Fruit fly (Drosophila melanogaster): Measurements from ENCODE around the gene Gcn2.
A peak's percentile ranks its signal among the peaks of the same experiment; 100 is the strongest.

Gcn2 gene

DNA sequence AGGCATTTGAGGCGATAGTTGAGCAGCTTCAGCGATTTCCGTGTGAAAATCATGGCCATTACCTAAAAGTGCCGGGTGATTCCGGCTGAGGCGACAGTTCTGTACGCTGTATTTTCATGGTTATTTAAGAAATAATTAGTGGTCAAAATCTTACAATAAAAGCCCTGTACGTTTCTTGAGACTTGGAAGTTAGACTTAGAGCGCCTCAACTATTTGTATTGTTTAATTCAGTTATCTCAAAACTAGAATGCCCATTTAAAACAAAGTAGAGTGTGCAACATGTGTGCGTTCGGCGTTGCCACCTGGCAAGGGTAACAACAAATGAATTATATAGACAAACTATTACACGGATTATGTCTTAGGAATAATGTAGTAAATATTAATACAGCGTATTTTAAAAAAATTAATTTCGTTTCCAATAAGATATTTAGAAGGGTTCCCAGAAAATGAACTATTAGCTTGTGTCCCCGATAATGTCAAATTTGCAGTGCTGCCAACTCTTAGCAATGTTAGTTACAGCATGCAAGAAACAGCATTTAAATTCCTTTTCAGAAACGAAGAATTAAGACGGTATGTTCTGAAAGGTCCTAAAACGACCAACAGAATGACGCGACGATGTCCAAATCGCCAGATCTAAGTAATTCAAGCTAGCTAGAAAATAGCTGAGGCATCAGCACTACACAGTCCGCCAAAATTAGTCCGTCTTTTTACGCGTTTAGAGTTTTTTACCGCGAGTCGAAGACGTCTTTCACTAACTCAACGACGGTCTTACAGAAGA lies 9.2 kb downstream of the Gcn2 start, which contains the start of gene Gprk2 (continued):
- TF ChIP-seq Pdp1 (GFP tag; optimal IDR thresholded peaks at IDR 0.05), result peak; percentile 100
- peak; percentile 89 for TF ChIP-seq bigmax (GFP tag; optimal IDR thresholded peaks at IDR 0.05)
- peak in 1 of 2 experiments; percentile 100 for TF ChIP-seq Eip74EF (GFP tag; optimal IDR thresholded peaks at IDR 0.05)
- peak; percentile 97 for TF ChIP-seq sug (tag; optimal IDR thresholded peaks at IDR 0.05)
- TF ChIP-seq Meics (GFP tag; optimal IDR thresholded peaks at IDR 0.05), result peak; percentile 100
- TF ChIP-seq Bgb (GFP tag; IDR thresholded peaks at IDR 0.05; ENCODE audit: partially characterized antibody), result no peak
- peak; percentile 100 for TF ChIP-seq caup (GFP tag; optimal IDR thresholded peaks at IDR 0.05; ENCODE audit: severe bottlenecking)
- peak; percentile 97 for TF ChIP-seq Hey (tag; optimal IDR thresholded peaks at IDR 0.05)
- no peak for TF ChIP-seq sna (GFP tag; IDR thresholded peaks at IDR 0.05; ENCODE audit: partially characterized antibody)
- TF ChIP-seq Rx (GFP tag; IDR thresholded peaks at IDR 0.05), result peak; percentile 100
- peak; percentile 100 for TF ChIP-seq Dek (tag; optimal IDR thresholded peaks at IDR 0.05)
- peak; percentile 9 for TF ChIP-seq D (optimal IDR thresholded peaks at IDR 0.05)
- peak; percentile 100 for TF ChIP-seq D (GFP tag; optimal IDR thresholded peaks at IDR 0.05)
- TF ChIP-seq CG1233 (GFP tag; optimal IDR thresholded peaks at IDR 0.05), result peak; percentile 99
- peak; percentile 100 for TF ChIP-seq CG11695 (GFP tag; IDR thresholded peaks at IDR 0.05)
- peak; percentile 99 for TF ChIP-seq CG9215 (GFP tag; IDR thresholded peaks at IDR 0.05)
- TF ChIP-seq CG17829 (tag; optimal IDR thresholded peaks at IDR 0.05), result peak; percentile 100
- no peak for TF ChIP-seq lov (optimal IDR thresholded peaks at IDR 0.05)
- peak; percentile 100 for TF ChIP-seq lov (GFP tag; IDR thresholded peaks at IDR 0.05)
- TF ChIP-seq Gsc (GFP tag; IDR thresholded peaks at IDR 0.05), result peak; percentile 99
- TF ChIP-seq tll (GFP tag; optimal IDR thresholded peaks at IDR 0.05), result peak; percentile 72 to 90
- TF ChIP-seq CG31441 (GFP tag; IDR thresholded peaks at IDR 0.05), result peak; percentile 99
- TF ChIP-seq tin (GFP tag; optimal IDR thresholded peaks at IDR 0.05), result peak; percentile 100
- peak; percentile 98 for TF ChIP-seq CG8290 (GFP tag; optimal IDR thresholded peaks at IDR 0.05)
- TF ChIP-seq CG8290 (tag; optimal IDR thresholded peaks at IDR 0.05), result peak; percentile 87 to 100
- TF ChIP-seq Stat92E (GFP tag; optimal IDR thresholded peaks at IDR 0.05), result peak in 1 of 3 experiments; percentile 98
- peak; percentile 98 for TF ChIP-seq MESR4 (GFP tag; optimal IDR thresholded peaks at IDR 0.05)
- TF ChIP-seq sisA (GFP tag; IDR thresholded peaks at IDR 0.05), result peak; percentile 100
- peak; percentile 99 for TF ChIP-seq CG11696 (GFP tag; IDR thresholded peaks at IDR 0.05)
- TF ChIP-seq CG33213 (GFP tag; optimal IDR thresholded peaks at IDR 0.05), result peak; percentile 100
- peak; percentile 100 for TF ChIP-seq CG4730 (GFP tag; IDR thresholded peaks at IDR 0.05)
- TF ChIP-seq wek (GFP tag; optimal IDR thresholded peaks at IDR 0.05), result peak; percentile 97
- peak; percentile 100 for TF ChIP-seq CG12659 (GFP tag; optimal IDR thresholded peaks at IDR 0.05)
- TF ChIP-seq CG17568 (GFP tag; optimal IDR thresholded peaks at IDR 0.05), result peak; percentile 100
- TF ChIP-seq CG6765 (GFP tag; optimal IDR thresholded peaks at IDR 0.05), result peak; percentile 99
- TF ChIP-seq nom (GFP tag; optimal IDR thresholded peaks at IDR 0.05), result peak; percentile 99
- TF ChIP-seq CG14860 (GFP tag; IDR thresholded peaks at IDR 0.05; ENCODE audit: partially characterized antibody), result no peak
- peak in 1 of 3 experiments; percentile 99 for TF ChIP-seq lola (GFP tag; optimal IDR thresholded peaks at IDR 0.05)
- TF ChIP-seq NC2α (GFP tag; optimal IDR thresholded peaks at IDR 0.05), result peak; percentile 100
- peak; percentile 100 for TF ChIP-seq CG12391 (tag; optimal IDR thresholded peaks at IDR 0.05)
- TF ChIP-seq da (GFP tag; optimal IDR thresholded peaks at IDR 0.05), result peak; percentile 99
- TF ChIP-seq CG15479 (GFP tag; optimal IDR thresholded peaks at IDR 0.05), result peak; percentile 35
- TF ChIP-seq hb (GFP tag; IDR thresholded peaks at IDR 0.05; ENCODE audit: partially characterized antibody), result no peak
- peak; percentile 100 for TF ChIP-seq vfl (GFP tag; optimal IDR thresholded peaks at IDR 0.05)
- TF ChIP-seq fd102C (GFP tag; optimal IDR thresholded peaks at IDR 0.05), result peak; percentile 95
- TF ChIP-seq CG9797 (GFP tag; optimal IDR thresholded peaks at IDR 0.05), result peak; percentile 68
- peak; percentile 81 for TF ChIP-seq stwl (tag; optimal IDR thresholded peaks at IDR 0.05)

Data from whole organism, embryonic.